Worm (Caenorhabditis elegans) whole organism, midembryonic: ENCODE measurements around the gene mpst-4.

ENCODE experiments used
- T22C8.4 ChIP-seq: fragments of 200-800 bp; sonication (Bioruptor generic); IDR thresholded peaks from 2 replicates; pipeline ENCODE4 v1.3.6; 2022; ENCODE audit warnings: missing genetic modification characterization, missing compliant biosample characterization
- cog-1 ChIP-seq: sonication (generic microtip); optimal IDR thresholded peaks from 2 replicates; lab custom pipeline; 2016; ENCODE audit warnings: missing genetic modification characterization, missing compliant biosample characterization
- flt-1 ChIP-seq: fragments of 200-800 bp; sonication (Bioruptor generic); IDR thresholded peaks from 2 replicates; pipeline ENCODE4 v1.3.6; 2022; ENCODE audit warnings: missing genetic modification characterization, missing compliant biosample characterization
- klf-2 ChIP-seq: fragments of 200-800 bp; sonication (Bioruptor generic); conservative IDR thresholded peaks from 2 replicates; pipeline ENCODE4 v1.3.6; 2022; ENCODE audit warnings: missing genetic modification reagents, missing genetic modification characterization, missing compliant biosample characterization
- med-1 ChIP-seq: sonication (generic microtip); optimal IDR thresholded peaks from 2 replicates; lab custom pipeline; 2017; ENCODE audit warnings: missing genetic modification characterization, mild to moderate bottlenecking, missing compliant biosample characterization, antibody characterized with exemption, missing genetic modification reagents; ENCODE audit not compliant: insufficient read depth
- ref-1 ChIP-seq: fragments of 200-800 bp; sonication (Bioruptor generic); conservative IDR thresholded peaks from 2 replicates; pipeline ENCODE4 v1.3.6; 2022; ENCODE audit warnings: missing genetic modification reagents, missing genetic modification characterization, missing compliant biosample characterization
- tab-1 ChIP-seq: fragments of 200-800 bp; sonication (Bioruptor generic); IDR thresholded peaks from 2 replicates; pipeline ENCODE4 v1.3.6; 2022; ENCODE audit warnings: missing genetic modification characterization, missing compliant biosample characterization

ce11 chrII:4863357-4863756, at the start of gene mpst-4, which contains the start of gene F11G11.14:
- TF ChIP-seq klf-2 (no peak), tab-1 (GFP tag; lab: Robert Waterston, UW) (no peak), cog-1 (no peak), ref-1 (GFP tag; lab: Robert Waterston, UW) (no peak), flt-1 (GFP tag; lab: Robert Waterston, UW) (no peak), med-1 (GFP tag; lab: Kevin White, UChicago) (no peak), T22C8.4 (no peak)
